Fruit fly (Drosophila melanogaster) whole organism, adult: Measurements from ENCODE around the gene CG43759.

Experiments
- CG12768 ChIP-seq: fragments of 200-800 bp; sonication (Bioruptor generic); optimal IDR thresholded peaks from 2 replicates; lab custom pipeline; 2017; ENCODE audit warnings: missing biosample characterization, missing genetic modification characterization, mild to moderate bottlenecking, moderate library complexity, missing genetic modification reagents
- CG1620 ChIP-seq: fragments of 200-800 bp; sonication (Bioruptor generic); optimal IDR thresholded peaks from 2 replicates; lab custom pipeline; 2016; ENCODE audit warnings: missing biosample characterization, missing genetic modification characterization
- CG33017 ChIP-seq: fragments of 200-800 bp; sonication (Bioruptor generic); optimal IDR thresholded peaks from 2 replicates; lab custom pipeline; 2018; ENCODE audit warnings: missing biosample characterization, mild to moderate bottlenecking, missing genetic modification characterization, moderate library complexity
- CG5204 ChIP-seq: fragments of 200-800 bp; sonication (Bioruptor generic); optimal IDR thresholded peaks from 2 replicates; lab custom pipeline; 2016; ENCODE audit warnings: missing biosample characterization, missing genetic modification characterization
- CG7101 ChIP-seq: fragments of 200-800 bp; sonication (Bioruptor generic); optimal IDR thresholded peaks from 2 replicates; lab custom pipeline; 2018; ENCODE audit warnings: missing biosample characterization, mild to moderate bottlenecking, missing genetic modification characterization, moderate library complexity
- Hr96 ChIP-seq: fragments of 200-800 bp; sonication (Bioruptor generic); optimal IDR thresholded peaks from 2 replicates; lab custom pipeline; 2016; ENCODE audit warnings: missing biosample characterization, missing genetic modification characterization
- bab1 ChIP-seq: fragments of 200-800 bp; sonication (Bioruptor generic); optimal IDR thresholded peaks from 3 replicates; lab custom pipeline; 2019; ENCODE audit warnings: missing biosample characterization, mild to moderate bottlenecking, missing genetic modification characterization, moderate library complexity
- cnc ChIP-seq, 2 experiments: fragments of >200 bp; optimal IDR thresholded peaks; 2 replicates each; lab custom pipeline; 2017
- kay ChIP-seq: fragments of 200-800 bp; sonication (Bioruptor generic); peaks from one replicate; lab custom pipeline; 2016; ENCODE audit warnings: missing biosample characterization, missing genetic modification characterization, borderline replicate concordance
- pad ChIP-seq: fragments of 200-800 bp; sonication (Bioruptor generic); optimal IDR thresholded peaks from 3 replicates; lab custom pipeline; 2017; ENCODE audit warnings: missing biosample characterization, missing genetic modification characterization, mild to moderate bottlenecking, moderate library complexity, missing genetic modification reagents
- tj ChIP-seq: fragments of 200-800 bp; sonication (Bioruptor generic); optimal IDR thresholded peaks from 3 replicates; lab custom pipeline; 2017; ENCODE audit warnings: missing biosample characterization, mild to moderate bottlenecking, missing genetic modification characterization, moderate library complexity
- toe ChIP-seq: fragments of 200-800 bp; sonication (Bioruptor generic); optimal IDR thresholded peaks from 2 replicates; lab custom pipeline; 2016; ENCODE audit warnings: missing biosample characterization, missing genetic modification characterization

- TF ChIP-seq cnc (optimal IDR thresholded peaks at IDR 0.05; lab: Kevin White, UChicago) (no peak), kay (GFP tag; lab: Kevin White, UChicago) (no peak), CG33017 (no peak), CG1620 (GFP tag; lab: Kevin White, UChicago) (no peak), tj (GFP tag; lab: Kevin White, UChicago) (no peak), Hr96 (GFP tag; lab: Kevin White, UChicago) (no peak), CG5204 (no peak), bab1 (GFP tag; lab: Kevin White, UChicago) (no peak), pad (GFP tag; lab: Kevin White, UChicago) (no peak), CG7101 (tag; lab: Kevin White, UChicago) (no peak), toe (GFP tag; lab: Kevin White, UChicago) (no peak), CG12768 (GFP tag; lab: Kevin White, UChicago) (no peak)
These were observed 11.8 kb downstream of the CG43759 start for dm6 chrX:18941980-18942379.
